Fruit fly (Drosophila melanogaster) whole organism, embryonic: ENCODE measurements around the gene CG10337.

Experiments
- ATbp ChIP-seq: fragments of 200-800 bp; sonication (Bioruptor generic); optimal IDR thresholded peaks from 2 replicates; lab custom pipeline; 2017; ENCODE audit warnings: missing biosample characterization, mild to moderate bottlenecking, missing genetic modification characterization, missing genetic modification reagents
- BEAF-32 ChIP-seq: fragments of 200-800 bp; sonication (Bioruptor generic); optimal IDR thresholded peaks from 3 replicates; lab custom pipeline; 2017; ENCODE audit warnings: missing biosample characterization, missing genetic modification characterization, mild to moderate bottlenecking, moderate library complexity, missing genetic modification reagents
- Bgb ChIP-seq: fragments of 200-800 bp; sonication (Bioruptor generic); IDR thresholded peaks from 2 replicates; pipeline ENCODE4 v1.3.6; 2022; ENCODE audit warnings: missing biosample characterization, missing genetic modification characterization; ENCODE audit not compliant: partially characterized antibody
- C15 ChIP-seq: fragments of 200-800 bp; sonication (Bioruptor generic); IDR thresholded peaks from 3 replicates; pipeline ENCODE4 v1.3.6; 2022; ENCODE audit warnings: missing biosample characterization, missing genetic modification characterization
- CG10366 ChIP-seq: fragments of 200-800 bp; sonication (Bioruptor generic); IDR thresholded peaks from 2 replicates; pipeline ENCODE4 v1.3.6; 2022; ENCODE audit warnings: missing biosample characterization, missing genetic modification characterization
- CG10543 ChIP-seq: fragments of 200-800 bp; sonication (Bioruptor generic); optimal IDR thresholded peaks from 3 replicates; lab custom pipeline; 2017; ENCODE audit warnings: missing biosample characterization, mild to moderate bottlenecking, missing genetic modification characterization, moderate library complexity
- CG11398 ChIP-seq: fragments of 200-800 bp; sonication (Bioruptor generic); optimal IDR thresholded peaks from 2 replicates; lab custom pipeline; 2016; ENCODE audit warnings: missing biosample characterization, missing genetic modification characterization
- CG11456 ChIP-seq: fragments of 200-800 bp; sonication (Bioruptor generic); IDR thresholded peaks from 3 replicates; pipeline ENCODE4 v1.3.6; 2022; ENCODE audit warnings: missing biosample characterization, missing genetic modification characterization
- CG11696 ChIP-seq: fragments of 200-800 bp; sonication (Bioruptor generic); IDR thresholded peaks from 2 replicates; pipeline ENCODE4 v1.3.6; 2022; ENCODE audit warnings: missing biosample characterization, missing genetic modification characterization
- CG11723 ChIP-seq: fragments of 200-800 bp; sonication (Bioruptor generic); optimal IDR thresholded peaks from 2 replicates; lab custom pipeline; 2017; ENCODE audit warnings: missing biosample characterization, mild to moderate bottlenecking, missing genetic modification characterization
- CG12391 ChIP-seq: fragments of 200-800 bp; sonication (Bioruptor generic); optimal IDR thresholded peaks from 3 replicates; lab custom pipeline; 2018; ENCODE audit warnings: missing biosample characterization, mild to moderate bottlenecking, missing genetic modification characterization, moderate library complexity
- CG15011 ChIP-seq: fragments of 200-800 bp; sonication (Bioruptor generic); optimal IDR thresholded peaks from 3 replicates; lab custom pipeline; 2018; ENCODE audit warnings: missing biosample characterization, mild to moderate bottlenecking, missing genetic modification characterization
- CG1603 ChIP-seq: fragments of 200-800 bp; sonication (Bioruptor generic); optimal IDR thresholded peaks from 2 replicates; lab custom pipeline; 2019; ENCODE audit warnings: missing biosample characterization, mild to moderate bottlenecking, missing genetic modification characterization, moderate library complexity
- CG17568 ChIP-seq: fragments of 200-800 bp; sonication (Bioruptor generic); optimal IDR thresholded peaks from 2 replicates; lab custom pipeline; 2018; ENCODE audit warnings: missing biosample characterization, mild to moderate bottlenecking, missing genetic modification characterization, moderate library complexity
- CG17829 ChIP-seq: fragments of 200-800 bp; optimal IDR thresholded peaks from 2 replicates; lab custom pipeline; 2019; ENCODE audit warnings: missing biosample characterization, mild to moderate bottlenecking, missing genetic modification characterization, moderate library complexity
- CG17912 ChIP-seq: fragments of 200-800 bp; sonication (Bioruptor generic); optimal IDR thresholded peaks from 2 replicates; lab custom pipeline; 2018; ENCODE audit warnings: missing biosample characterization, mild to moderate bottlenecking, missing genetic modification characterization
- CG34376 ChIP-seq: fragments of 200-800 bp; sonication (Bioruptor generic); optimal IDR thresholded peaks from 2 replicates; lab custom pipeline; 2018; ENCODE audit warnings: missing biosample characterization, mild to moderate bottlenecking, missing genetic modification characterization
- CG34422 ChIP-seq: fragments of 200-800 bp; sonication (Bioruptor generic); IDR thresholded peaks from 3 replicates; pipeline ENCODE4 v1.3.6; 2022; ENCODE audit warnings: missing biosample characterization, missing genetic modification characterization
- CG6854 ChIP-seq: fragments of 200-800 bp; sonication (Bioruptor generic); optimal IDR thresholded peaks from 3 replicates; lab custom pipeline; 2017; ENCODE audit warnings: missing biosample characterization, mild to moderate bottlenecking, missing genetic modification characterization
- D19B ChIP-seq: fragments of 200-800 bp; sonication (Bioruptor generic); optimal IDR thresholded peaks from 2 replicates; lab custom pipeline; 2017; ENCODE audit warnings: missing biosample characterization, mild to moderate bottlenecking, missing genetic modification characterization
- Dbx ChIP-seq: fragments of 200-800 bp; sonication (Bioruptor generic); IDR thresholded peaks from 3 replicates; pipeline ENCODE4 v1.3.6; 2022; ENCODE audit warnings: missing biosample characterization, missing genetic modification characterization
- ERR ChIP-seq: fragments of 200-800 bp; sonication (Bioruptor generic); optimal IDR thresholded peaks from 2 replicates; lab custom pipeline; 2016; ENCODE audit warnings: missing biosample characterization, missing genetic modification characterization
- Gug ChIP-seq: fragments of 200-800 bp; sonication (Bioruptor generic); IDR thresholded peaks from 4 replicates; pipeline ENCODE4 v1.3.6; 2022; ENCODE audit warnings: missing biosample characterization, missing genetic modification characterization
- Hr78 ChIP-seq, 2 experiments: fragments of 200-800 bp in 1 of 2; fragments of >200 bp in 1 of 2; sonication (Bioruptor generic) in 1 of 2; optimal IDR thresholded peaks; 2 replicates each; lab custom pipeline; 2017 to 2019; ENCODE audit warnings: missing biosample characterization in 2 of 2, missing genetic modification characterization in 2 of 2, mild to moderate bottlenecking in 1 of 2, moderate library complexity in 1 of 2
- Lim3 ChIP-seq: fragments of 200-800 bp; sonication (Bioruptor generic); IDR thresholded peaks from 2 replicates; pipeline ENCODE4 v1.3.6; 2022; ENCODE audit warnings: missing biosample characterization, missing genetic modification characterization
- NC2β ChIP-seq: fragments of 200-800 bp; sonication (Bioruptor generic); optimal IDR thresholded peaks from 2 replicates; lab custom pipeline; 2016; ENCODE audit warnings: missing biosample characterization, missing genetic modification characterization
- Neu2 ChIP-seq: fragments of 200-800 bp; sonication (Bioruptor generic); optimal IDR thresholded peaks from 3 replicates; lab custom pipeline; 2016; ENCODE audit warnings: missing biosample characterization, missing genetic modification characterization, borderline replicate concordance
- PHDP ChIP-seq: fragments of 200-800 bp; sonication (Bioruptor generic); optimal IDR thresholded peaks from 3 replicates; lab custom pipeline; 2018; ENCODE audit warnings: missing biosample characterization, mild to moderate bottlenecking, missing genetic modification characterization, moderate library complexity
- Tbp ChIP-seq: fragments of >200 bp; optimal IDR thresholded peaks from 2 replicates; lab custom pipeline; 2018; ENCODE audit warnings: missing biosample characterization, missing genetic modification characterization
- Usf ChIP-seq: fragments of 200-800 bp; sonication (Bioruptor generic); optimal IDR thresholded peaks from 2 replicates; lab custom pipeline; 2017; ENCODE audit warnings: missing genotype, missing biosample characterization, missing genetic modification characterization
- ac ChIP-seq: fragments of 200-800 bp; sonication (Bioruptor generic); optimal IDR thresholded peaks from 3 replicates; lab custom pipeline; 2017; ENCODE audit warnings: missing biosample characterization, mild to moderate bottlenecking, missing genetic modification characterization
- ash1 ChIP-seq: fragments of 200-800 bp; sonication (Bioruptor generic); optimal IDR thresholded peaks from 2 replicates; lab custom pipeline; 2018; ENCODE audit warnings: missing biosample characterization, mild to moderate bottlenecking, missing genetic modification characterization
- bowl ChIP-seq: fragments of 200-800 bp; sonication (Bioruptor generic); IDR thresholded peaks from 2 replicates; pipeline ENCODE4 v1.3.6; 2022; ENCODE audit warnings: missing biosample characterization, missing genetic modification characterization
- caup ChIP-seq: fragments of 200-800 bp; sonication (Bioruptor generic); optimal IDR thresholded peaks from 3 replicates; lab custom pipeline; 2017; ENCODE audit warnings: missing biosample characterization, mild to moderate bottlenecking, missing genetic modification characterization, moderate library complexity; ENCODE audit not compliant: severe bottlenecking
- ci ChIP-seq: fragments of 200-800 bp; sonication (Bioruptor generic); IDR thresholded peaks from 3 replicates; pipeline ENCODE4 v1.3.6; 2022; ENCODE audit warnings: missing biosample characterization, missing genetic modification characterization
- ewg ChIP-seq: fragments of 200-800 bp; sonication (Bioruptor generic); optimal IDR thresholded peaks from 3 replicates; lab custom pipeline; 2017; ENCODE audit warnings: mild to moderate bottlenecking, missing biosample characterization, missing genetic modification reagents, missing genetic modification characterization
- fd64A ChIP-seq: fragments of 200-800 bp; sonication (Bioruptor generic); optimal IDR thresholded peaks from 3 replicates; lab custom pipeline; 2018; ENCODE audit warnings: missing biosample characterization, mild to moderate bottlenecking, missing genetic modification characterization
- gt ChIP-seq: fragments of 200-800 bp; sonication (Bioruptor generic); IDR thresholded peaks from 2 replicates; pipeline ENCODE4 v1.3.6; 2022; ENCODE audit warnings: missing biosample characterization, missing genetic modification characterization
- mirr ChIP-seq: fragments of 200-800 bp; sonication (Bioruptor generic); optimal IDR thresholded peaks from 3 replicates; lab custom pipeline; 2018; ENCODE audit warnings: missing biosample characterization, mild to moderate bottlenecking, missing genetic modification characterization
- oc ChIP-seq: fragments of 200-800 bp; sonication (Bioruptor generic); optimal IDR thresholded peaks from 2 replicates; lab custom pipeline; 2018; ENCODE audit warnings: missing biosample characterization, mild to moderate bottlenecking, missing genetic modification characterization, moderate library complexity
- otp ChIP-seq: fragments of 200-800 bp; sonication (Bioruptor generic); IDR thresholded peaks from 3 replicates; pipeline ENCODE4, ENCODE4 v1.3.6; 2022; ENCODE audit warnings: missing biosample characterization, missing genetic modification characterization
- phol ChIP-seq: fragments of 200-800 bp; sonication (Bioruptor generic); optimal IDR thresholded peaks from 3 replicates; lab custom pipeline; 2018; ENCODE audit warnings: missing biosample characterization, mild to moderate bottlenecking, missing genetic modification characterization, moderate library complexity
- salm ChIP-seq: fragments of 200-800 bp; sonication (Bioruptor generic); optimal IDR thresholded peaks from 2 replicates; lab custom pipeline; 2018; ENCODE audit warnings: missing biosample characterization, mild to moderate bottlenecking, missing genetic modification characterization
- sd ChIP-seq: fragments of 200-800 bp; sonication (Bioruptor generic); optimal IDR thresholded peaks from 3 replicates; lab custom pipeline; 2018; ENCODE audit warnings: missing biosample characterization, mild to moderate bottlenecking, missing genetic modification characterization, moderate library complexity
- sna ChIP-seq: fragments of 200-800 bp; sonication (Bioruptor generic); IDR thresholded peaks from 2 replicates; pipeline ENCODE4 v1.3.6; 2022; ENCODE audit warnings: missing biosample characterization, missing genetic modification characterization; ENCODE audit not compliant: partially characterized antibody
- tap ChIP-seq: fragments of 200-800 bp; optimal IDR thresholded peaks from 3 replicates; lab custom pipeline; 2019; ENCODE audit warnings: missing biosample characterization, mild to moderate bottlenecking, missing genetic modification characterization, moderate library complexity
- wek ChIP-seq: fragments of 200-800 bp; sonication (Bioruptor generic); optimal IDR thresholded peaks from 3 replicates; lab custom pipeline; 2018; ENCODE audit warnings: missing biosample characterization, mild to moderate bottlenecking, missing genetic modification characterization, moderate library complexity
- wor ChIP-seq: fragments of 200-800 bp; sonication (Bioruptor generic); IDR thresholded peaks from 2 replicates; pipeline ENCODE4 v1.3.6; 2022; ENCODE audit warnings: missing biosample characterization, missing genetic modification characterization
- yki ChIP-seq: fragments of >200 bp; optimal IDR thresholded peaks from 3 replicates; lab custom pipeline; 2018
- zfh2 ChIP-seq: fragments of 200-800 bp; sonication (Bioruptor generic); optimal IDR thresholded peaks from 2 replicates; lab custom pipeline; 2016; ENCODE audit warnings: missing biosample characterization, missing genetic modification characterization

CG10337 gene

DNA sequence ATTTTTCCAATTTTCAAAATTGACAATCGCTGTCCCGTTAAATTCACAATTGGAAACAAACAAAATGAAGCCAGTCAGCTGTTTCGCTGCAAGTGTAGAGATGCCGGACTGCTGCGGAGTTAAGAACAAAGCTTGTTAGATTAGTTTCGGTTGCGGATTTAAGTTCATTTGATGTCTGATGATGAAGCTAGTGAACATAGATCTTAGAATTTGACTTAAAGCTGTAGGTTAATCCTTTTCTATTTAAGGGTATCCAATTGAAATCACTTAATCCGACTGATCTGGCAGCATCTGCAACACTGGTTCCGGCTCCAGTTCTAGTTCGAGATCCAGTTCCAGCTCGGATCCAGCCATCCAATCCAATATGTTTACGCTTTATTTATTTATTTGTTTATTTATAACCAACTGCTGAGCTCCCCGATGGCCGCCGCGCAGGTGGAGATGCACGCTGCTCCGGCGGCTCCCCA lies 37.2 kb upstream of the CG10337 start, which contains the start of the genes PCNA2 and CG10366 (continued):
- TF ChIP-seq Bgb (GFP tag; lab: Robert Waterston, UW) (peak; percentile 53; the same call in 1 of the 2 replicates), caup (GFP tag; lab: Kevin White, UChicago) (peak; percentile 35), salm (tag; lab: Kevin White, UChicago) (no peak), Neu2 (GFP tag; lab: Kevin White, UChicago) (no peak), oc (tag; lab: Kevin White, UChicago) (no peak), NC2β (GFP tag; lab: Kevin White, UChicago) (peak; percentile 76), ash1 (GFP tag; lab: Kevin White, UChicago) (no peak), fd64A (GFP tag; lab: Kevin White, UChicago) (peak; percentile 14), Dbx (peak; percentile 57; the same call in 1 of the 3 replicates), ATbp (GFP tag; lab: Kevin White, UChicago) (no peak), zfh2 (GFP tag; lab: Kevin White, UChicago) (peak; percentile 79), CG10543 (GFP tag; lab: Kevin White, UChicago) (peak; percentile 52), ci (GFP tag; lab: Robert Waterston, UW) (peak; percentile 48; the same call in 2 of the 3 replicates), sna (GFP tag; lab: Robert Waterston, UW) (0 out of 2 replicates have a peak, but pooled peaks have one; percentile 19), Lim3 (no peak), CG12391 (tag; lab: Kevin White, UChicago) (peak; percentile 79), C15 (GFP tag; lab: Robert Waterston, UW) (no peak), CG17829 (tag; lab: Kevin White, UChicago) (peak; percentile 77), CG34376 (GFP tag; lab: Kevin White, UChicago) (peak; percentile 70), otp (GFP tag; lab: Robert Waterston, UW) (no peak), Hr78 (GFP tag; optimal IDR thresholded peaks at IDR 0.05; lab: Kevin White, UChicago) (no peak), ewg (GFP tag; lab: Kevin White, UChicago) (peak; percentile 47), wek (GFP tag; lab: Kevin White, UChicago) (no peak), yki (lab: Kevin White, UChicago) (no peak), PHDP (tag; lab: Kevin White, UChicago) (peak; percentile 48), CG6854 (GFP tag; lab: Kevin White, UChicago) (peak; percentile 25), CG17912 (GFP tag; lab: Kevin White, UChicago) (no peak), sd (tag; lab: Kevin White, UChicago) (peak; percentile 10), CG11456 (GFP tag; lab: Robert Waterston, UW) (peak; percentile 60; the same call in 1 of the 3 replicates), Gug (GFP tag; lab: Robert Waterston, UW) (no peak), Usf (no peak), D19B (GFP tag; lab: Kevin White, UChicago) (no peak), gt (no peak), ac (no peak), CG17568 (GFP tag; lab: Kevin White, UChicago) (no peak), phol (tag; lab: Kevin White, UChicago) (peak; percentile 90), CG11696 (GFP tag; lab: Robert Waterston, UW) (no peak), mirr (peak; percentile 60), CG15011 (no peak), ERR (GFP tag; lab: Kevin White, UChicago) (peak; percentile 45), CG10366 (GFP tag; lab: Robert Waterston, UW) (peak; percentile 72), BEAF-32 (GFP tag; lab: Kevin White, UChicago) (peak; percentile 47), CG1603 (tag; lab: Kevin White, UChicago) (peak; percentile 86), CG11723 (GFP tag; lab: Kevin White, UChicago) (peak; percentile 4), CG11398 (GFP tag; lab: Kevin White, UChicago) (peak; percentile 26), Tbp (GFP tag; lab: Kevin White, UChicago) (no peak), tap (peak; percentile 34), CG34422 (GFP tag; lab: Robert Waterston, UW) (0 out of 3 replicates have a peak, but pooled peaks have one; percentile 21), bowl (GFP tag; lab: Robert Waterston, UW) (no peak), wor (GFP tag; lab: Robert Waterston, UW) (no peak)
